Fruit fly (Drosophila melanogaster) whole organism, wandering third instar larva: ENCODE data around the gene CG17929.

Source experiments
- Abd-B ChIP-seq: fragments of >200 bp; optimal IDR thresholded peaks from 2 replicates; lab custom pipeline; 2017; ENCODE audit warnings: missing biosample characterization, missing genetic modification characterization
- CG32264 ChIP-seq: fragments of 200-800 bp; sonication (Bioruptor generic); optimal IDR thresholded peaks from 2 replicates; lab custom pipeline; 2016; ENCODE audit warnings: missing biosample characterization, missing genetic modification characterization
- CG9705 ChIP-seq: fragments of 200-800 bp; sonication (Bioruptor generic); optimal IDR thresholded peaks from 2 replicates; lab custom pipeline; 2018; ENCODE audit warnings: missing biosample characterization, mild to moderate bottlenecking, missing genetic modification characterization
- CrebA ChIP-seq: fragments of 200-800 bp; sonication (Bioruptor generic); optimal IDR thresholded peaks from 2 replicates; lab custom pipeline; 2016; ENCODE audit warnings: missing biosample characterization, mild to moderate bottlenecking, missing genetic modification characterization, borderline replicate concordance
- Dfd ChIP-seq: fragments of >200 bp; optimal IDR thresholded peaks from 2 replicates; lab custom pipeline; 2017; ENCODE audit warnings: missing biosample characterization, missing genetic modification characterization
- Dif ChIP-seq: fragments of 200-275, 200-300 bp; sonication (Bioruptor generic); optimal IDR thresholded peaks from 2 replicates; lab custom pipeline; 2018; ENCODE audit warnings: missing biosample characterization, missing genetic modification characterization; ENCODE audit not compliant: partially characterized antibody
- GATAd ChIP-seq: sonication (Bioruptor generic); optimal IDR thresholded peaks from 2 replicates; lab custom pipeline; 2016; ENCODE audit warnings: missing biosample characterization, missing genetic modification characterization
- HLH106 ChIP-seq: fragments of 200-800 bp; optimal IDR thresholded peaks from 3 replicates; lab custom pipeline; 2019; ENCODE audit warnings: missing biosample characterization, mild to moderate bottlenecking, missing genetic modification characterization, moderate library complexity
- Hnf4 ChIP-seq: fragments of 200-800 bp; sonication (Bioruptor generic); optimal IDR thresholded peaks from 2 replicates; lab custom pipeline; 2016; ENCODE audit warnings: missing biosample characterization, mild to moderate bottlenecking, missing genetic modification characterization
- Hr78 ChIP-seq: fragments of >200 bp; optimal IDR thresholded peaks from 2 replicates; lab custom pipeline; 2017; ENCODE audit warnings: missing biosample characterization, missing genetic modification characterization
- Hr83 ChIP-seq: fragments of 200-300 bp; sonication (Bioruptor generic); optimal IDR thresholded peaks from 2 replicates; lab custom pipeline; 2016; ENCODE audit warnings: missing biosample characterization, mild to moderate bottlenecking, missing genetic modification characterization, moderate library complexity; ENCODE audit not compliant: poor library complexity, severe bottlenecking
- Jra ChIP-seq: sonication (Bioruptor generic); optimal IDR thresholded peaks from 2 replicates; lab custom pipeline; 2016; ENCODE audit warnings: missing biosample characterization, missing genetic modification characterization
- Mio ChIP-seq: sonication (Bioruptor generic); optimal IDR thresholded peaks from 2 replicates; lab custom pipeline; 2016; ENCODE audit warnings: missing biosample characterization, missing genetic modification characterization
- Myc ChIP-seq: fragments of >200 bp; optimal IDR thresholded peaks from 2 replicates; lab custom pipeline; 2017
- N ChIP-seq: fragments of >200 bp; optimal IDR thresholded peaks from 2 replicates; lab custom pipeline; 2018; ENCODE audit warnings: missing biosample characterization, missing external identifiers, missing genetic modification characterization
- OdsH ChIP-seq: fragments of 200-800 bp; sonication (Bioruptor generic); optimal IDR thresholded peaks from 2 replicates; lab custom pipeline; 2016; ENCODE audit warnings: missing biosample characterization, mild to moderate bottlenecking, missing genetic modification characterization
- Rel ChIP-seq, 2 experiments: fragments of 200-800 bp; sonication (Bioruptor generic) in 1 of 2; optimal IDR thresholded peaks; 2 replicates in 1 of 2; 3 replicates in 1 of 2; lab custom pipeline; 2016 to 2019; ENCODE audit warnings: mild to moderate bottlenecking in 2 of 2, missing biosample characterization in 2 of 2, missing genetic modification characterization in 2 of 2, moderate library complexity in 1 of 2
- Sp1 ChIP-seq: fragments of 200-800 bp; sonication (Bioruptor generic); optimal IDR thresholded peaks from 3 replicates; lab custom pipeline; 2019; ENCODE audit warnings: missing biosample characterization, mild to moderate bottlenecking, missing genetic modification characterization, moderate library complexity
- Vsx2 ChIP-seq: fragments of 200-300, 225-300 bp; sonication (Bioruptor generic); optimal IDR thresholded peaks from 2 replicates; lab custom pipeline; 2018; ENCODE audit warnings: missing biosample characterization, missing genetic modification characterization; ENCODE audit not compliant: partially characterized antibody
- br ChIP-seq: fragments of 200-800 bp; sonication (Bioruptor generic); optimal IDR thresholded peaks from 2 replicates; lab custom pipeline; 2016; ENCODE audit warnings: missing biosample characterization, missing genetic modification characterization
- brk ChIP-seq: fragments of 200-800 bp; sonication (Bioruptor generic); optimal IDR thresholded peaks from 2 replicates; lab custom pipeline; 2016; ENCODE audit warnings: missing biosample characterization, mild to moderate bottlenecking, missing genetic modification characterization
- dl ChIP-seq, 2 experiments: fragments of 175-275, 200-275 bp in 1 of 2; fragments of 200-275 bp in 1 of 2; sonication (Bioruptor generic); optimal IDR thresholded peaks; lab custom pipeline; 2018; ENCODE audit warnings: mild to moderate bottlenecking in 2 of 2, missing biosample characterization in 2 of 2, missing genetic modification characterization in 2 of 2, moderate library complexity in 2 of 2; ENCODE audit not compliant: partially characterized antibody in 2 of 2, insufficient read depth in 1 of 2
- dmrt93B ChIP-seq: fragments of 200-800 bp; sonication (Bioruptor generic); optimal IDR thresholded peaks from 2 replicates; lab custom pipeline; 2018; ENCODE audit warnings: missing biosample characterization, mild to moderate bottlenecking, missing genetic modification characterization
- dsf ChIP-seq: sonication (Bioruptor generic); optimal IDR thresholded peaks from 2 replicates; lab custom pipeline; 2016; ENCODE audit warnings: missing biosample characterization, missing genetic modification characterization, borderline replicate concordance
- ey ChIP-seq: fragments of 200-800 bp; sonication (Bioruptor generic); optimal IDR thresholded peaks from 2 replicates; lab custom pipeline; 2016; ENCODE audit warnings: missing biosample characterization, missing genetic modification characterization
- foxo ChIP-seq, 2 experiments: fragments of 200-800 bp; sonication (Bioruptor generic); optimal IDR thresholded peaks; 2 replicates in 1 of 2; 3 replicates in 1 of 2; lab custom pipeline; 2016 to 2017; ENCODE audit warnings: missing biosample characterization in 2 of 2, missing genetic modification characterization in 2 of 2
- fru ChIP-seq: fragments of 200-800 bp; sonication (Bioruptor generic); optimal IDR thresholded peaks from 3 replicates; lab custom pipeline; 2016; ENCODE audit warnings: missing biosample characterization, mild to moderate bottlenecking, missing genetic modification characterization
- h ChIP-seq: fragments of 200-800 bp; sonication (Bioruptor generic); optimal IDR thresholded peaks from 3 replicates; lab custom pipeline; 2016; ENCODE audit warnings: missing biosample characterization, mild to moderate bottlenecking, missing genetic modification characterization
- jim ChIP-seq: fragments of 175-275, 200-325 bp; sonication (Bioruptor generic); optimal IDR thresholded peaks from 2 replicates; lab custom pipeline; 2016; ENCODE audit warnings: missing biosample characterization, mild to moderate bottlenecking, missing genetic modification characterization
- lola ChIP-seq: fragments of >200 bp; optimal IDR thresholded peaks from 2 replicates; lab custom pipeline; 2017; ENCODE audit warnings: missing biosample characterization, missing genetic modification characterization
- pan ChIP-seq: fragments of >200 bp; optimal IDR thresholded peaks from 2 replicates; lab custom pipeline; 2017
- psq ChIP-seq: fragments of 200-800 bp; sonication (Bioruptor generic); optimal IDR thresholded peaks from 3 replicates; lab custom pipeline; 2017; ENCODE audit warnings: missing biosample characterization, mild to moderate bottlenecking, missing genetic modification characterization, moderate library complexity
- rgr ChIP-seq: fragments of 200-800 bp; sonication (Bioruptor generic); optimal IDR thresholded peaks from 3 replicates; lab custom pipeline; 2016; ENCODE audit warnings: missing biosample characterization, mild to moderate bottlenecking, missing genetic modification characterization
- sage ChIP-seq: fragments of 200-800 bp; sonication (Bioruptor generic); optimal IDR thresholded peaks from 2 replicates; lab custom pipeline; 2016; ENCODE audit warnings: missing biosample characterization, mild to moderate bottlenecking, missing genetic modification characterization
- sv ChIP-seq: fragments of 200-800 bp; sonication (Bioruptor generic); optimal IDR thresholded peaks from 3 replicates; lab custom pipeline; 2016; ENCODE audit warnings: missing biosample characterization, missing genetic modification characterization
- tai ChIP-seq: sonication (Bioruptor generic); optimal IDR thresholded peaks from 2 replicates; lab custom pipeline; 2016; ENCODE audit warnings: missing biosample characterization, missing genetic modification characterization
- usp ChIP-seq: fragments of >200 bp; optimal IDR thresholded peaks from 2 replicates; lab custom pipeline; 2017; ENCODE audit warnings: missing biosample characterization, missing genetic modification characterization
- woc ChIP-seq: sonication (Bioruptor generic); optimal IDR thresholded peaks from 2 replicates; lab custom pipeline; 2016; ENCODE audit warnings: missing biosample characterization, mild to moderate bottlenecking, missing genetic modification characterization

CG17929 gene

dm6 chr3R:16279382-16279932 lies 45.8 kb upstream of the CG17929 start:
- TF ChIP-seq Hnf4 (no peak), usp (no peak), jim (GFP tag; lab: Kevin White, UChicago) (no peak), CG9705 (GFP tag; lab: Kevin White, UChicago) (no peak), psq (GFP tag; lab: Kevin White, UChicago) (no peak), Hr78 (no peak), ey (no peak), lola (GFP tag; lab: Kevin White, UChicago) (no peak), Myc (no peak), Abd-B (GFP tag; lab: Kevin White, UChicago) (no peak), Rel (GFP tag; optimal IDR thresholded peaks at IDR 0.05; lab: Kevin White, UChicago) (no peak), Rel (tag; optimal IDR thresholded peaks at IDR 0.05; lab: Kevin White, UChicago) (no peak), foxo (GFP tag; optimal IDR thresholded peaks at IDR 0.05; lab: Kevin White, UChicago) (no peak), Dfd (GFP tag; lab: Kevin White, UChicago) (no peak), br (no peak), pan (lab: Kevin White, UChicago) (no peak)

DNA sequence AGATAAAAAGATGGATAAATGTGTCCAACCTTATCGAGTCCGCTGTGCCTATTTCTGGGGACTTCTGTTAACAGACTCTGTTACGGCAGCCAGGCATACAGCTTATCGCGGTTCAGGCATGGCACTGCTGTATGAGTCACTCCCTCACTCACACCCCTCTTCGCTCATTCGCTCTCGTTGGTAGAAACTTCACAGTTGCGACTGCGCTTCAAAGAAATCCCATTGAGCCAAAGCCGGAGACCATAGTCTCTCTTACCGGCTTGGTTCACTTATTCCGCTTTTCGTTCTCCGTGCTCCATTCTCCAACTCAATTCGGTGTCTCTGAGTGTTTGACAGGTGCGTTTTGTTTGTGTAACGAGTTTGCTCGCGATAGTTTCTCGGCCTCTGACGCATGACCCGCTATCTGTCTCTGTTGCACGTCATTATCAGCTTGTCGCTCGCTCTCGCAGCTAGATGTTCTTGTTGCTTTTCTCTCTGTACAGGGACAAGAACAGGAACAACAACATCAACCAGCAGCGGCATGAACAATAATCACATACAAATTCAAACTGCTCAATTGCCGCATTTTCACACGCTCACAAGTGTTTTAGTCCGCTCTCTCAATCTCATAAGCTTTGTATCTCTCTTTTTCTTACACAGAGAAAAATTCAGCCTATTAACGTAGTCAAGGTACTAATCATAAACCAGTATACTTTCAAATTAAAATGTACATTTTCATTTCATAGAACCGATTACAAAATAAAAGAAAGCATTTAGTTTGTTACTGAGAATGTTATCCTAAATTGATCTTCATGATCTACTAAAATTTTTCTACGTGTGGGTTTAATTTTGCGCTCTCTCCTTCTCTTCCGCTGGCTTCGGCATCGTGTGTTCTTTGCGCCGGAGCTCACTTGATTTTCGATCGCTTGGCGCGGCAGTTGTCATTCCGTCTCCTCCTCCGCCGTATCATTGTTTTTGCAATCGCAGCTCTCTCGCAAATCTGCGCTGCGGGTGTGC lies 45.0 kb upstream of the CG17929 start:
- TF ChIP-seq pan (lab: Kevin White, UChicago) (no peak), psq (GFP tag; lab: Kevin White, UChicago) (peak; percentile 100), CG32264 (GFP tag; lab: Kevin White, UChicago) (peak; percentile 99), br (peak; percentile 100), usp (no peak), HLH106 (tag; lab: Kevin White, UChicago) (peak; percentile 99), foxo (GFP tag; optimal IDR thresholded peaks at IDR 0.05; lab: Kevin White, UChicago) (peak; percentile 98 to 99), h (GFP tag; lab: Kevin White, UChicago) (peak; percentile 100), GATAd (GFP tag; lab: Kevin White, UChicago) (peak; percentile 97), Hr78 (no peak), Dfd (GFP tag; lab: Kevin White, UChicago) (peak; percentile 98), Rel (GFP tag; optimal IDR thresholded peaks at IDR 0.05; lab: Kevin White, UChicago) (peak; percentile 96), Rel (tag; optimal IDR thresholded peaks at IDR 0.05; lab: Kevin White, UChicago) (peak; percentile 93), sv (GFP tag; lab: Kevin White, UChicago) (peak; percentile 99), woc (GFP tag; lab: Kevin White, UChicago) (peak; percentile 99), Dif (GFP tag; lab: Kevin White, UChicago) (peak; percentile 84), ey (peak; percentile 100), dmrt93B (GFP tag; lab: Kevin White, UChicago) (peak; percentile 99), rgr (GFP tag; lab: Kevin White, UChicago) (peak; percentile 100), OdsH (GFP tag; lab: Kevin White, UChicago) (peak; percentile 100), Hr83 (GFP tag; lab: Kevin White, UChicago) (peak; percentile 61), dsf (GFP tag; lab: Kevin White, UChicago) (peak; percentile 98), fru (peak; percentile 99), dl (GFP tag; optimal IDR thresholded peaks at IDR 0.05; lab: Kevin White, UChicago; ENCODE audit: insufficient read depth in 1 of 2, partially characterized antibody in 2 of 2) (peak; percentile 48 to 68), Jra (GFP tag; lab: Kevin White, UChicago) (peak; percentile 99), CrebA (GFP tag; lab: Kevin White, UChicago) (peak; percentile 95), sage (peak; percentile 98), lola (GFP tag; lab: Kevin White, UChicago) (no peak), Mio (GFP tag; lab: Kevin White, UChicago) (peak; percentile 94), N (GFP tag; lab: Kevin White, UChicago) (no peak), tai (GFP tag; lab: Kevin White, UChicago) (peak; percentile 99), CG9705 (GFP tag; lab: Kevin White, UChicago) (peak; percentile 98), Sp1 (GFP tag; lab: Kevin White, UChicago) (peak; percentile 100), brk (GFP tag; lab: Kevin White, UChicago) (peak; percentile 99), Hnf4 (peak; percentile 99), Abd-B (GFP tag; lab: Kevin White, UChicago) (no peak), Vsx2 (GFP tag; lab: Kevin White, UChicago) (peak; percentile 58), Myc (no peak), jim (GFP tag; lab: Kevin White, UChicago) (peak; percentile 20)
- TF ChIP-seq, all 38 proteins: peak for 31
